Worm (Caenorhabditis elegans) whole organism, L1 larva: ENCODE measurements around the gene cest-9.1.

Experiments
- C04F5.9 ChIP-seq: sonication (generic microtip); optimal IDR thresholded peaks from 2 replicates; lab custom pipeline; 2016; ENCODE audit warnings: missing genetic modification characterization, missing compliant biosample characterization
- aha-1 ChIP-seq: fragments of 150-350 bp; optimal IDR thresholded peaks from 2 replicates; lab custom pipeline; 2014; ENCODE audit warnings: missing biosample characterization, missing genetic modification characterization
- blmp-1 ChIP-seq: fragments of 150-350 bp; optimal IDR thresholded peaks from 2 replicates; lab custom pipeline; 2014; ENCODE audit warnings: missing biosample characterization, missing genetic modification characterization
- ceh-63 ChIP-seq: fragments of 200-800 bp; sonication (Bioruptor generic); optimal IDR thresholded peaks from 2 replicates; lab custom pipeline; 2018; ENCODE audit warnings: mild to moderate bottlenecking, missing genetic modification characterization, missing compliant biosample characterization
- ceh-8 ChIP-seq: fragments of 200-800 bp; sonication (Bioruptor generic); optimal IDR thresholded peaks from 2 replicates; lab custom pipeline; 2018; ENCODE audit warnings: mild to moderate bottlenecking, missing genetic modification characterization, moderate library complexity, missing compliant biosample characterization
- ceh-90 ChIP-seq: sonication (generic microtip); optimal IDR thresholded peaks from 2 replicates; lab custom pipeline; 2016; ENCODE audit warnings: missing genetic modification characterization, missing compliant biosample characterization
- dsc-1 ChIP-seq: sonication (generic microtip); optimal IDR thresholded peaks from 2 replicates; lab custom pipeline; 2016; ENCODE audit warnings: mild to moderate bottlenecking, missing genetic modification characterization, missing compliant biosample characterization
- efl-1 ChIP-seq, 4 experiments: fragments of 150-350 bp; optimal IDR thresholded peaks in 3 of 4; peaks in 1 of 4; 1 replicate in 1 of 4; 2 replicates in 3 of 4; lab custom pipeline; 2014; ENCODE audit warnings: missing biosample characterization in 2 of 4, missing genetic modification characterization in 2 of 4, missing genetic modification reagents in 2 of 4
- efl-3 ChIP-seq: fragments of 200-800 bp; sonication (Bioruptor generic); optimal IDR thresholded peaks from 2 replicates; lab custom pipeline; 2018; ENCODE audit warnings: mild to moderate bottlenecking, missing genetic modification characterization, missing compliant biosample characterization
- egl-13 ChIP-seq: sonication (generic microtip); optimal IDR thresholded peaks from 2 replicates; lab custom pipeline; 2016; ENCODE audit warnings: missing genotype, missing genetic modification reagents, missing genetic modification characterization, missing compliant biosample characterization
- elt-2 ChIP-seq: sonication (generic microtip); optimal IDR thresholded peaks from 2 replicates; lab custom pipeline; 2016; ENCODE audit warnings: missing genetic modification characterization, mild to moderate bottlenecking, inconsistent platforms, missing compliant biosample characterization, missing genetic modification reagents
- fkh-10 ChIP-seq: sonication (generic microtip); optimal IDR thresholded peaks from 2 replicates; lab custom pipeline; 2017; ENCODE audit warnings: missing biosample characterization, missing genetic modification reagents, missing genetic modification characterization
- fkh-4 ChIP-seq: sonication (generic microtip); optimal IDR thresholded peaks from 2 replicates; lab custom pipeline; 2016; ENCODE audit warnings: missing compliant biosample characterization, missing genetic modification characterization, borderline replicate concordance
- fos-1 ChIP-seq: fragments of 150-350 bp; optimal IDR thresholded peaks from 2 replicates; lab custom pipeline; 2014; ENCODE audit warnings: missing biosample characterization, missing genetic modification characterization
- hlh-17 ChIP-seq: fragments of 200-800 bp; sonication (Bioruptor generic); optimal IDR thresholded peaks from 2 replicates; lab custom pipeline; 2018; ENCODE audit warnings: missing genetic modification characterization, mild to moderate bottlenecking, missing compliant biosample characterization, moderate library complexity, borderline replicate concordance
- hpl-2 ChIP-seq: fragments of 150-350 bp; optimal IDR thresholded peaks from 2 replicates; lab custom pipeline; 2014; ENCODE audit warnings: missing biosample characterization, missing genetic modification reagents, missing genetic modification characterization
- jun-1 ChIP-seq: fragments of 150-350 bp; optimal IDR thresholded peaks from 2 replicates; lab custom pipeline; 2014; ENCODE audit warnings: missing biosample characterization, missing genetic modification reagents, missing genetic modification characterization
- lin-14 ChIP-seq: fragments of 200-800 bp; sonication (Bioruptor generic); optimal IDR thresholded peaks from 2 replicates; lab custom pipeline; 2018; ENCODE audit warnings: mild to moderate bottlenecking, missing genetic modification characterization, moderate library complexity, missing compliant biosample characterization
- lin-39 ChIP-seq: fragments of 150-350 bp; optimal IDR thresholded peaks from 2 replicates; lab custom pipeline; 2014; ENCODE audit warnings: missing biosample characterization, missing genetic modification reagents, missing genetic modification characterization
- lir-3 ChIP-seq: sonication (generic microtip); optimal IDR thresholded peaks from 2 replicates; lab custom pipeline; 2016; ENCODE audit warnings: mild to moderate bottlenecking, missing genetic modification characterization, moderate library complexity, missing compliant biosample characterization; ENCODE audit not compliant: poor library complexity
- lsy-2 ChIP-seq, 2 experiments: fragments of 150-350 bp; optimal IDR thresholded peaks; 2 replicates each; lab custom pipeline; 2014; ENCODE audit warnings: missing biosample characterization in 2 of 2, missing genetic modification characterization in 2 of 2
- mep-1 ChIP-seq: fragments of 150-350 bp; optimal IDR thresholded peaks from 2 replicates; lab custom pipeline; 2014; ENCODE audit warnings: missing biosample characterization, missing genetic modification characterization
- nhr-11 ChIP-seq: fragments of 150-350 bp; optimal IDR thresholded peaks from 2 replicates; lab custom pipeline; 2014; ENCODE audit warnings: missing biosample characterization, missing genetic modification characterization
- nhr-20 ChIP-seq: sonication (generic microtip); optimal IDR thresholded peaks from 2 replicates; lab custom pipeline; 2016; ENCODE audit warnings: mild to moderate bottlenecking, missing genetic modification characterization, missing compliant biosample characterization
- nhr-28 ChIP-seq: fragments of 150-350 bp; optimal IDR thresholded peaks from 2 replicates; lab custom pipeline; 2014; ENCODE audit warnings: missing biosample characterization, missing genetic modification characterization
- nhr-47 ChIP-seq: sonication (generic microtip); optimal IDR thresholded peaks from 2 replicates; lab custom pipeline; 2016; ENCODE audit warnings: mild to moderate bottlenecking, missing genetic modification characterization, moderate library complexity, missing compliant biosample characterization
- nhr-76 ChIP-seq: sonication (generic microtip); optimal IDR thresholded peaks from 2 replicates; lab custom pipeline; 2017; ENCODE audit warnings: missing biosample characterization, missing genetic modification characterization
- nhr-77 ChIP-seq: fragments of 150-350 bp; optimal IDR thresholded peaks from 2 replicates; lab custom pipeline; 2014; ENCODE audit warnings: missing biosample characterization, missing genetic modification characterization
- nhr-84 ChIP-seq: sonication (generic microtip); optimal IDR thresholded peaks from 2 replicates; lab custom pipeline; 2017; ENCODE audit warnings: missing biosample characterization, missing genetic modification characterization
- nhr-90 ChIP-seq: sonication (generic microtip); optimal IDR thresholded peaks from 2 replicates; lab custom pipeline; 2016; ENCODE audit warnings: mild to moderate bottlenecking, missing genetic modification characterization, missing compliant biosample characterization; ENCODE audit not compliant: poor library complexity
- pax-3 ChIP-seq: fragments of 200-800 bp; sonication (Bioruptor generic); optimal IDR thresholded peaks from 2 replicates; lab custom pipeline; 2018; ENCODE audit warnings: mild to moderate bottlenecking, missing genetic modification characterization, moderate library complexity, missing compliant biosample characterization
- sptf-1 ChIP-seq: fragments of 150-350 bp; optimal IDR thresholded peaks from 2 replicates; lab custom pipeline; 2014; ENCODE audit warnings: missing biosample characterization, missing genetic modification characterization
- sup-37 ChIP-seq: fragments of 200-800 bp; sonication (Bioruptor generic); optimal IDR thresholded peaks from 2 replicates; lab custom pipeline; 2018; ENCODE audit warnings: mild to moderate bottlenecking, missing genetic modification characterization, missing compliant biosample characterization
- swsn-7 ChIP-seq: sonication (generic microtip); optimal IDR thresholded peaks from 2 replicates; lab custom pipeline; 2016; ENCODE audit warnings: missing genetic modification characterization, missing compliant biosample characterization
- tlp-1 ChIP-seq: fragments of 150-350 bp; optimal IDR thresholded peaks from 2 replicates; lab custom pipeline; 2014; ENCODE audit warnings: missing biosample characterization, missing genetic modification characterization
- unc-86 ChIP-seq: sonication (generic microtip); optimal IDR thresholded peaks from 2 replicates; lab custom pipeline; 2016; ENCODE audit warnings: missing genetic modification characterization, missing compliant biosample characterization
- zag-1 ChIP-seq: fragments of 150-350 bp; optimal IDR thresholded peaks from 2 replicates; lab custom pipeline; 2014; ENCODE audit warnings: missing biosample characterization, missing genetic modification characterization
- zip-4 ChIP-seq: fragments of 200-800 bp; sonication (Bioruptor generic); optimal IDR thresholded peaks from 2 replicates; lab custom pipeline; 2018; ENCODE audit warnings: mild to moderate bottlenecking, missing genetic modification characterization, moderate library complexity, missing compliant biosample characterization

cest-9.1 gene

DNA sequence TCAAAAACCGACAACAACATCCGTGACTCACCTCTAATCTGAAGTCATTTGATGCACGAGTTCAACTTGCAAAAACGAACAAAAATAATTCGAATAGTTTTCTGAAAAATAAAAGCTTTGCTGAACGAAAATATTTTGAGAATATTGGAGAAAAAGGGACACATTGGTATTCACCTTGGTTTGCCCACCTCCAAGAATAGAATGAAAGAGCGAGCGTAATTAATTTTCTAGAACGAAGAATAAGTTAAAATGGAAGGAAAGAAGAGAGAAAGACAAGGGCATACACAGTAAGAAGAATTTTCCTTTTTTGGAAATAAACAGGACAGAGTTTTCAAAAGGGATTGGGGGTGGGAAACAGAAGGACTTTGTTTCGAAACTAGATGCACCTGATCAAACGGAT lies 13.2 kb upstream of the cest-9.1 start, which contains the start of gene cab-1:
TSS of gene cab-1 (minus strand) at position 101 of the 400 bp plus-strand sequence.
- TF ChIP-seq tlp-1 (tag; lab: Kevin White, UChicago): no peak
- no peak for TF ChIP-seq blmp-1
- TF ChIP-seq nhr-28: no peak
- no peak for TF ChIP-seq pax-3 (tag; lab: Kevin White, UChicago)
- TF ChIP-seq nhr-90: no peak
- TF ChIP-seq zip-4 (GFP tag; lab: Kevin White, UChicago): no peak
- TF ChIP-seq fkh-4 (tag; lab: Kevin White, UChicago): no peak
- TF ChIP-seq lin-14 (GFP tag; lab: Kevin White, UChicago): no peak
- TF ChIP-seq hlh-17 (GFP tag; lab: Kevin White, UChicago): no peak
- no peak for TF ChIP-seq fkh-10
- no peak for TF ChIP-seq nhr-47

DNA sequence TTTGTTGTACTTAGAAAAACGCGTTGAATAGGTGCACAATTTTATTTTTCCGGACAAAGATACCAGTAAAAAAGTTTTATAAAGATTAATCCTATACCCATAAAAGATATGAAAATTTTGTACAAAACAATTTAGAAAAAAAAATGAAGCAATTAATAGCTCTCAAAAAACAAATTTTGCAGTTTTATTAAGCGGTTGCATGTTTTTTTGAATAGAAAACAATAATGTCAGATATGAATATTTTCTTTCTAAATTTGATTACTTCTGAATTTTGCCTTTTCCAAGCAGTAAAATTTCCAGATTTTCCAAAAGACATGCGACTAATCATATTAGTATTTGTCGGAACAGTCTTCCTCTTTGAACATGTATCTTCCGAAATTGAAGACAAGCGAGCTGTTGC lies 9.0 kb upstream of the cest-9.1 start, which contains the start of gene C23H4.8:
TSS of gene C23H4.8 (plus strand) at position 301 of the 400 bp plus-strand sequence.
- TF ChIP-seq lin-39: no peak
- no peak for TF ChIP-seq sup-37 (GFP tag; lab: Kevin White, UChicago)

- TF ChIP-seq zag-1 (no peak), unc-86 (tag; lab: Kevin White, UChicago) (no peak), pax-3 (tag; lab: Kevin White, UChicago) (no peak), nhr-20 (tag; lab: Kevin White, UChicago) (no peak), nhr-76 (tag; lab: Kevin White, UChicago) (no peak), nhr-77 (tag; lab: Kevin White, UChicago) (no peak), zip-4 (GFP tag; lab: Kevin White, UChicago) (no peak), lin-14 (GFP tag; lab: Kevin White, UChicago) (no peak), ceh-90 (tag; lab: Kevin White, UChicago) (no peak), sptf-1 (no peak), ceh-8 (GFP tag; lab: Kevin White, UChicago) (no peak), lir-3 (tag; lab: Kevin White, UChicago) (no peak), aha-1 (tag; lab: Kevin White, UChicago) (no peak), dsc-1 (tag; lab: Kevin White, UChicago) (no peak), lin-39 (no peak), jun-1 (no peak), elt-2 (tag; lab: Kevin White, UChicago) (no peak), mep-1 (no peak), nhr-84 (tag; lab: Kevin White, UChicago) (no peak)
Observed at ce11 chrX:12219477-12219876, 6.5 kb upstream of the cest-9.1 start, which contains the start of gene cest-8. Gene cest-8 (plus strand): TSS chrX:12219660.

ce11 chrX:12221817-12222216 lies 4.2 kb upstream of the cest-9.1 start, which contains the start of gene cest-9.2:
Gene cest-9.2 (plus strand): TSS chrX:12222117.
- TF ChIP-seq nhr-76 (tag; lab: Kevin White, UChicago) (no peak), nhr-47 (no peak), efl-3 (GFP tag; lab: Kevin White, UChicago) (no peak), sup-37 (GFP tag; lab: Kevin White, UChicago) (no peak), fkh-10 (no peak), nhr-90 (no peak), lir-3 (tag; lab: Kevin White, UChicago) (no peak), egl-13 (tag; lab: Kevin White, UChicago) (no peak), fos-1 (no peak), lin-39 (no peak), C04F5.9 (tag; lab: Kevin White, UChicago) (no peak), nhr-11 (no peak), hlh-17 (GFP tag; lab: Kevin White, UChicago) (no peak), efl-1 (optimal IDR thresholded peaks at IDR 0.05; lab: Kevin White, UChicago) (no peak), efl-1 (GFP tag; optimal IDR thresholded peaks at IDR 0.05 in 1 of 2; lab: Kevin White, UChicago) (no peak), hpl-2 (no peak), lsy-2 (tag; optimal IDR thresholded peaks at IDR 0.05; lab: Kevin White, UChicago) (no peak), swsn-7 (tag; lab: Kevin White, UChicago) (no peak), ceh-63 (GFP tag; lab: Kevin White, UChicago) (no peak)
- TF ChIP-seq, all 84 proteins: peak for 0
